Worm (Caenorhabditis elegans): ENCODE measurements around the gene twk-16.

twk-16 gene

DNA sequence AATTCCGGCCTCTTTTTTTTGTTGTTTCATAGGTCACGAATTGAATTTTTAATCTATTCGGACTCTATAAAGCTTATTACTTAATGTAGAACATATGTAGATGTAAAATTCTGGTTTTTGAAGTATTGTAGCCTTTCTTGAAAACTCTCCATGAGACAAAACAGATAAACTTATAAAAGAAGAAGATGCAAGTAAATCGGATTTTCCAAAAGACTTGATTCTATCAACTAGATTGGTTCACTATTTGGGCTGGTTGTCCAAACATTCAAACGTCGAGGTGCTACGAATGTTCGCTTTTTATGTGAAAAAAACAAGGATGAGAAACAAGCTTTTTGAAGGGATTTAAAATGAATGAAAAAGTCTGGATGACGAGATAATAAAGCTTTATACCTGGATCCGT lies 40.9 kb upstream of the twk-16 start:
- TF ChIP-seq ces-1 (GFP tag; optimal IDR thresholded peaks at IDR 0.05) = peak; percentile 93
- no peak for TF ChIP-seq ceh-83 (GFP tag; optimal IDR thresholded peaks at IDR 0.05)

DNA sequence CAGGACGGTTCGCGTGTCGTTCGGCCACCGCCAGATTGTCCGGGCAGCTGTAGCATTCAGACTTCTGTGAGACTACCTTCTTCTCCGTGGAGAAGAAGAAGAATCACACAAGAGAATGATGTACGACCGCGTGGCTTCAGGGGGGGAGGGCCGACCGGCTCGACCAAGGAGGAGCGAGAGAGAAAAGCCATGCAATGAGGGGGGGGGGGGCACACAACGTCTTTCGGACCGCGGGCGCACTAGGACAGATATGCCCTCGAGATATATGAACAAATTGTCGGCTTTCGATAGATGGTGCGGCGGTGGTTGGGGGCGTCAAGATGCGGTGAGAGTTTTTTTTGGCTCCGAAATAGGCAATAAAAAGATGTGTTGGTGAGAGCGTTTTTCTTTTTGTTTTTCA lies 40.3 kb upstream of the twk-16 start:
- TF ChIP-seq hlh-1 (tag; optimal IDR thresholded peaks at IDR 0.05) = no peak
- no peak for TF ChIP-seq mep-1 (tag; optimal IDR thresholded peaks at IDR 0.05)
- no peak for TF ChIP-seq nhr-2 (tag; optimal IDR thresholded peaks at IDR 0.05)
- no peak for TF ChIP-seq elt-3 (tag; optimal IDR thresholded peaks at IDR 0.05)
- TF ChIP-seq unc-39 (tag; optimal IDR thresholded peaks at IDR 0.05) = no peak
- peak; percentile 43 for TF ChIP-seq sptf-1 (tag; optimal IDR thresholded peaks at IDR 0.05)
- TF ChIP-seq lin-13 (tag; optimal IDR thresholded peaks at IDR 0.05) = no peak
- no peak for TF ChIP-seq ceh-43 (GFP tag; optimal IDR thresholded peaks at IDR 0.05)
- TF ChIP-seq mab-5 (tag; optimal IDR thresholded peaks at IDR 0.05) = no peak
- peak; percentile 3 for TF ChIP-seq unc-120 (tag; optimal IDR thresholded peaks at IDR 0.05; ENCODE audit: poor library complexity, severe bottlenecking)
- TF ChIP-seq nhr-237 (tag; optimal IDR thresholded peaks at IDR 0.05) = no peak
- TF ChIP-seq sem-2 (GFP tag; optimal IDR thresholded peaks at IDR 0.05) = no peak

DNA sequence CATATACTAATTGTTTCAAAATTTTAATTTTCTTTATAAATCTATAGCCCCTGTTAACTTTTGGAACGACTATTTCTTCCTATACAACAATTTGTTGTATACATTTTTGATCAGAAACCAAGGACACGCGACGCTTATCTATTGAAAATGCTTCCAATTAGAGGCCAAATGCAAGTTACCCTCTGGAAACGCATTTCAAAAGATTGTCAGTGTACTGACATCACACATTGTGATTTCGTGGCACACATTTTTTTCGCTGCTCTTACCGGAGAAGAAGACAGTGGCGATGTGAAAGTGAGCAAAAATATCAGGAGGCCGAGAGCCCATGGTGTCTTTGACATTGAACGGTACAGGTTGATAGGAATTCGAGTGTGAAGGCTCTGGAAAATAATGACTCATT lies 35.5 kb upstream of the twk-16 start, which contains the start of gene cnnm-3:
Gene cnnm-3 (minus strand): TSS at position 382 of the 400 bp plus-strand sequence.
- TF ChIP-seq elt-3 (tag; optimal IDR thresholded peaks at IDR 0.05) = no peak
- no peak for TF ChIP-seq snpc-4 (tag; optimal IDR thresholded peaks at IDR 0.05)
- TF ChIP-seq ham-2 (GFP tag; optimal IDR thresholded peaks at IDR 0.05) = no peak
- TF ChIP-seq nhr-76 (tag; optimal IDR thresholded peaks at IDR 0.05) = no peak
- TF ChIP-seq ceh-43 (GFP tag; optimal IDR thresholded peaks at IDR 0.05) = no peak
- TF ChIP-seq nhr-237 (tag; optimal IDR thresholded peaks at IDR 0.05) = no peak
- no peak for TF ChIP-seq sptf-1 (tag; optimal IDR thresholded peaks at IDR 0.05)
- no peak for TF ChIP-seq ceh-83 (GFP tag; optimal IDR thresholded peaks at IDR 0.05)
- no peak for TF ChIP-seq pha-4 (tag; optimal IDR thresholded peaks at IDR 0.05)
- no peak for TF ChIP-seq blmp-1 (tag; optimal IDR thresholded peaks at IDR 0.05)
- TF ChIP-seq mep-1 (tag; optimal IDR thresholded peaks at IDR 0.05) = no peak
- TF ChIP-seq zip-8 (tag; optimal IDR thresholded peaks at IDR 0.05) = no peak
- no peak for TF ChIP-seq lsy-2 (tag; optimal IDR thresholded peaks at IDR 0.05)
- TF ChIP-seq elt-1 (tag; optimal IDR thresholded peaks at IDR 0.05; ENCODE audit: borderline replicate concordance, insufficient read depth) = no peak
- TF ChIP-seq unc-120 (tag; optimal IDR thresholded peaks at IDR 0.05; ENCODE audit: poor library complexity, severe bottlenecking) = no peak
- TF ChIP-seq ztf-11 (tag; optimal IDR thresholded peaks at IDR 0.05) = no peak
- TF ChIP-seq lin-13 (tag; optimal IDR thresholded peaks at IDR 0.05) = no peak
- no peak for TF ChIP-seq flh-1 (GFP tag; optimal IDR thresholded peaks at IDR 0.05)
- no peak for TF ChIP-seq mab-5 (tag; optimal IDR thresholded peaks at IDR 0.05)

DNA sequence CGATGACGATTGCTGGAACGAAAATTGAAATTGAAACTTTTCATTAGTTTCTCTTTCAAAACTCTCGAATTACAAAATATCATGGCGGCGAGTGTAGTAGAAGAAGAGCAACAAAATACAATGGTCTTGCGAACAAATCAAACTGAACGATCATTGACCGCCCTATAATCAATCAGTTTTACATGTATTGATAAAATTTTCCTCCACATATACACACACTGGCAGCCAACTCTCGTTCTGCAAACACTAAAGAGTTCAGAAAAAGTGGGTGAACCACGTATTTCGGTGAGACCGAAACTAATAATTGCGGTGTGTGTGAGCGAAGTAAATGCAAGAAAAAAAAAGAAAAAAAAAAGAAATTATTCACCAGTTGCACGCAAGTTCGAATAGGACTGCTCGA lies 33.7 kb upstream of the twk-16 start:
- no peak for TF ChIP-seq ztf-11 (tag; optimal IDR thresholded peaks at IDR 0.05)
- no peak for TF ChIP-seq cnd-1 (tag; optimal IDR thresholded peaks at IDR 0.05)
- TF ChIP-seq snpc-4 (tag; optimal IDR thresholded peaks at IDR 0.05) = no peak
- no peak for TF ChIP-seq bed-3 (GFP tag; optimal IDR thresholded peaks at IDR 0.05)
- no peak for TF ChIP-seq elt-1 (tag; optimal IDR thresholded peaks at IDR 0.05; ENCODE audit: borderline replicate concordance, insufficient read depth)
- TF ChIP-seq nhr-237 (tag; optimal IDR thresholded peaks at IDR 0.05) = no peak
- no peak for TF ChIP-seq sptf-1 (tag; optimal IDR thresholded peaks at IDR 0.05)
- no peak for TF ChIP-seq ham-2 (GFP tag; optimal IDR thresholded peaks at IDR 0.05)
- no peak for TF ChIP-seq flh-1 (GFP tag; optimal IDR thresholded peaks at IDR 0.05)
- TF ChIP-seq unc-62 (GFP tag; optimal IDR thresholded peaks at IDR 0.05) = no peak
- TF ChIP-seq mls-2 (tag; optimal IDR thresholded peaks at IDR 0.05) = no peak
- TF ChIP-seq nhr-76 (tag; optimal IDR thresholded peaks at IDR 0.05) = no peak
- no peak for TF ChIP-seq M03D4.4 (tag; optimal IDR thresholded peaks at IDR 0.05)
- TF ChIP-seq hlh-1 (tag; optimal IDR thresholded peaks at IDR 0.05) = no peak
- TF ChIP-seq unc-39 (tag; optimal IDR thresholded peaks at IDR 0.05) = no peak
- no peak for TF ChIP-seq ces-1 (GFP tag; optimal IDR thresholded peaks at IDR 0.05)
- TF ChIP-seq pha-4 (tag; optimal IDR thresholded peaks at IDR 0.05) = no peak
- TF ChIP-seq mab-5 (tag; optimal IDR thresholded peaks at IDR 0.05) = no peak
- no peak for TF ChIP-seq nhr-2 (tag; optimal IDR thresholded peaks at IDR 0.05)
- TF ChIP-seq mep-1 (tag; optimal IDR thresholded peaks at IDR 0.05) = no peak

DNA sequence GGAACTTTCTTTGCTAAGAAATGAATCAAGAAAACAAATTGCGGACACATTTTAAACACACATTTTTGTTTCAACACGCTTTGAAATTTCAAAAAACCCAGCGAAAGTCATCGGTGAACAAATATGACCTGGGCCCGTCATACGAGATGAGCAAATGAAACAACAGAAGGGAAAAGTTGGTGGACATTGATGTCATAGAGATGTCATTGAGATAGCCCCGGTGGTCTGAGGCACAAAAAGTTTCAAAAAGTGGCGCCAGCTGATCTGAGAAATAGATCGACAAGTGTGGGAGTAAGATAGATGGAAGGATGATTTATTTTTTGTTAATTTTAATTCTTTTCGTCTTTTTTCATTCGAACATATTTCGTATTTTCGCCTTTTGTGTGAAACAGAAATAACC lies 32.2 kb upstream of the twk-16 start:
- TF ChIP-seq lsy-2 (tag; optimal IDR thresholded peaks at IDR 0.05) = no peak

DNA sequence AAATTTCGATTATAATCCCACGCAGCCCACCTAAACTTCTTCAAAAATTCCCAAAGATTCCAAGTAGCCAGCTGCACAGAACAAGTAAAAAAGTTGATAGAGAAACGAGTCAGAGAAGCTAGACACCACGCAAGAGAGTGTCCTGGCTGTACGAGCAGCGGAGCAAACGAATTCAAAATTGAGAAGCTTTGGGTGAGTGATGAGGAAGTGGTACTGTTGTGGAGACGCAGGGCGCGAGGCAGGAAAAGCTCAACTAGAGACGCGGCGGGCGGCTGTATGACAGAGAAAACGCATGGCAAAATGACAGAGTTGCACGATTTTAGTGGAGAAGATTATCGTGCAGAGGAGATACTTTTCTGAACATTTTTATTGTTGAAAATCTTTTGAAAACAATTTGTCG lies 31.7 kb upstream of the twk-16 start:
- TF ChIP-seq unc-62 (GFP tag; optimal IDR thresholded peaks at IDR 0.05) = peak; percentile 36
- no peak for TF ChIP-seq M03D4.4 (tag; optimal IDR thresholded peaks at IDR 0.05)
- peak; percentile 85 for TF ChIP-seq ces-1 (GFP tag; optimal IDR thresholded peaks at IDR 0.05)
- TF ChIP-seq blmp-1 (tag; optimal IDR thresholded peaks at IDR 0.05) = no peak
- no peak for TF ChIP-seq drap-1 (GFP tag; optimal IDR thresholded peaks at IDR 0.05)
- no peak for TF ChIP-seq mab-5 (tag; optimal IDR thresholded peaks at IDR 0.05)
- no peak for TF ChIP-seq sptf-1 (tag; optimal IDR thresholded peaks at IDR 0.05)

Measured in whole organism, mixed stage, embryonic.